Fruit fly (Drosophila melanogaster): ENCODE data around the gene CG15515.

- TF ChIP-seq Dfd (GFP tag; optimal IDR thresholded peaks at IDR 0.05), result no peak
- no peak for TF ChIP-seq psq (GFP tag; optimal IDR thresholded peaks at IDR 0.05)
- no peak for TF ChIP-seq Abd-B (GFP tag; optimal IDR thresholded peaks at IDR 0.05)
- TF ChIP-seq Hr78 (GFP tag; optimal IDR thresholded peaks at IDR 0.05), result no peak
- TF ChIP-seq dsf (GFP tag; optimal IDR thresholded peaks at IDR 0.05; ENCODE audit: borderline replicate concordance), result no peak
- TF ChIP-seq brk (GFP tag; optimal IDR thresholded peaks at IDR 0.05), result no peak
- TF ChIP-seq rgr (GFP tag; optimal IDR thresholded peaks at IDR 0.05), result peak; percentile 38
- no peak for TF ChIP-seq Vsx2 (GFP tag; optimal IDR thresholded peaks at IDR 0.05; ENCODE audit: partially characterized antibody)
- no peak for TF ChIP-seq N (GFP tag; optimal IDR thresholded peaks at IDR 0.05)
- TF ChIP-seq CrebA (GFP tag; optimal IDR thresholded peaks at IDR 0.05; ENCODE audit: borderline replicate concordance), result no peak
- TF ChIP-seq h (GFP tag; optimal IDR thresholded peaks at IDR 0.05), result peak; percentile 44
- TF ChIP-seq HLH106 (tag; optimal IDR thresholded peaks at IDR 0.05), result peak; percentile 42
- TF ChIP-seq pan (optimal IDR thresholded peaks at IDR 0.05), result no peak
Observed at dm6 chr3R:29875830-29876229, 29.4 kb upstream of the CG15515 start.
